Fruit fly (Drosophila melanogaster) whole organism, embryonic: Measurements from ENCODE around the gene CG4953.

Experiments
- ATbp ChIP-seq: fragments of 200-800 bp; sonication (Bioruptor generic); optimal IDR thresholded peaks from 2 replicates; lab custom pipeline; 2017; ENCODE audit warnings: missing biosample characterization, mild to moderate bottlenecking, missing genetic modification characterization, missing genetic modification reagents
- B-H1 ChIP-seq: fragments of 200-800 bp; sonication (Bioruptor generic); IDR thresholded peaks from 3 replicates; pipeline ENCODE4 v1.3.6; 2022; ENCODE audit warnings: missing biosample characterization, missing genetic modification characterization
- CG11560 ChIP-seq: fragments of 200-800 bp; sonication (Bioruptor generic); IDR thresholded peaks from 3 replicates; pipeline ENCODE4 v1.3.6; 2022; ENCODE audit warnings: missing biosample characterization, missing genetic modification characterization
- CG12391 ChIP-seq: fragments of 200-800 bp; sonication (Bioruptor generic); optimal IDR thresholded peaks from 3 replicates; lab custom pipeline; 2018; ENCODE audit warnings: missing biosample characterization, mild to moderate bottlenecking, missing genetic modification characterization, moderate library complexity
- CG14014 ChIP-seq: fragments of 200-800 bp; sonication (Bioruptor generic); IDR thresholded peaks from 2 replicates; pipeline ENCODE4 v1.3.6; 2022; ENCODE audit warnings: missing biosample characterization, missing genetic modification characterization
- CG15269 ChIP-seq: fragments of 200-800 bp; sonication (Bioruptor generic); optimal IDR thresholded peaks from 2 replicates; lab custom pipeline; 2018; ENCODE audit warnings: missing biosample characterization, mild to moderate bottlenecking, missing genetic modification characterization, moderate library complexity
- CG15601 ChIP-seq: fragments of 200-800 bp; sonication (Bioruptor generic); optimal IDR thresholded peaks from 3 replicates; lab custom pipeline; 2019; ENCODE audit warnings: missing biosample characterization, mild to moderate bottlenecking, missing genetic modification characterization, moderate library complexity
- CG1603 ChIP-seq: fragments of 200-800 bp; sonication (Bioruptor generic); optimal IDR thresholded peaks from 2 replicates; lab custom pipeline; 2019; ENCODE audit warnings: missing biosample characterization, mild to moderate bottlenecking, missing genetic modification characterization, moderate library complexity
- CG1647 ChIP-seq: fragments of 200-800 bp; sonication (Bioruptor generic); optimal IDR thresholded peaks from 3 replicates; lab custom pipeline; 2016; ENCODE audit warnings: missing biosample characterization, missing genetic modification characterization
- CG16779 ChIP-seq: fragments of 200-800 bp; sonication (Bioruptor generic); IDR thresholded peaks from 2 replicates; pipeline ENCODE4 v1.3.6; 2022; ENCODE audit warnings: missing biosample characterization, missing genetic modification characterization
- CG17568 ChIP-seq: fragments of 200-800 bp; sonication (Bioruptor generic); optimal IDR thresholded peaks from 2 replicates; lab custom pipeline; 2018; ENCODE audit warnings: missing biosample characterization, mild to moderate bottlenecking, missing genetic modification characterization, moderate library complexity
- CG2712 ChIP-seq: fragments of 200-800 bp; optimal IDR thresholded peaks from 3 replicates; lab custom pipeline; 2019; ENCODE audit warnings: missing biosample characterization, mild to moderate bottlenecking, missing genetic modification characterization, moderate library complexity
- CG30431 ChIP-seq: fragments of 200-800 bp; sonication (Bioruptor generic); optimal IDR thresholded peaks from 2 replicates; lab custom pipeline; 2017; ENCODE audit warnings: missing biosample characterization, missing genetic modification characterization
- CG32532 ChIP-seq: fragments of 200-800 bp; sonication (Bioruptor generic); IDR thresholded peaks from 2 replicates; pipeline ENCODE4 v1.3.6; 2022; ENCODE audit warnings: missing biosample characterization, missing genetic modification characterization
- CG3995 ChIP-seq: fragments of 200-800 bp; sonication (Bioruptor generic); optimal IDR thresholded peaks from 3 replicates; lab custom pipeline; 2016; ENCODE audit warnings: missing biosample characterization, missing genetic modification characterization
- CG8089 ChIP-seq: fragments of 200-800 bp; sonication (Bioruptor generic); optimal IDR thresholded peaks from 3 replicates; lab custom pipeline; 2016; ENCODE audit warnings: missing biosample characterization, missing genetic modification characterization
- CG8388 ChIP-seq: fragments of 200-800 bp; sonication (Bioruptor generic); optimal IDR thresholded peaks from 2 replicates; lab custom pipeline; 2019; ENCODE audit warnings: missing biosample characterization, mild to moderate bottlenecking, missing genetic modification characterization, moderate library complexity
- CG9817 ChIP-seq: fragments of 200-800 bp; sonication (Bioruptor generic); optimal IDR thresholded peaks from 2 replicates; lab custom pipeline; 2018; ENCODE audit warnings: missing biosample characterization, mild to moderate bottlenecking, missing genetic modification characterization, moderate library complexity
- CkIIα-i1 ChIP-seq: fragments of 200-800 bp; sonication (Bioruptor generic); IDR thresholded peaks from 2 replicates; pipeline ENCODE4 v1.3.6; 2022; ENCODE audit warnings: missing biosample characterization, missing genetic modification characterization
- Ets97D ChIP-seq: fragments of 200-800 bp; sonication (Bioruptor generic); optimal IDR thresholded peaks from 3 replicates; lab custom pipeline; 2016; ENCODE audit warnings: missing biosample characterization, missing genetic modification characterization
- HLH4C ChIP-seq: fragments of 200-800 bp; sonication (Bioruptor generic); IDR thresholded peaks from 3 replicates; pipeline ENCODE4 v1.3.6; 2022; ENCODE audit warnings: missing biosample characterization, missing genetic modification characterization; ENCODE audit not compliant: partially characterized antibody
- Hmr ChIP-seq: fragments of 200-800 bp; sonication (Bioruptor generic); optimal IDR thresholded peaks from 3 replicates; lab custom pipeline; 2017; ENCODE audit warnings: mild to moderate bottlenecking, missing biosample characterization, missing genetic modification reagents, missing genetic modification characterization
- MBD-R2 ChIP-seq: fragments of 200-800 bp; sonication (Bioruptor generic); IDR thresholded peaks from 2 replicates; pipeline ENCODE4 v1.3.6; 2022; ENCODE audit warnings: missing biosample characterization, missing genetic modification characterization
- Max ChIP-seq: fragments of 200-800 bp; sonication (Bioruptor generic); optimal IDR thresholded peaks from 2 replicates; lab custom pipeline; 2016; ENCODE audit warnings: missing biosample characterization, mild to moderate bottlenecking, missing genetic modification characterization
- Nf-YA ChIP-seq: fragments of 200-800 bp; sonication (Bioruptor generic); IDR thresholded peaks from 2 replicates; pipeline ENCODE4 v1.3.6; 2022; ENCODE audit warnings: missing biosample characterization, missing genetic modification characterization
- Poxn ChIP-seq: fragments of 200-800 bp; sonication (Bioruptor generic); IDR thresholded peaks from 2 replicates; pipeline ENCODE4 v1.3.6; 2022; ENCODE audit warnings: missing biosample characterization, missing genetic modification characterization
- Side ChIP-seq: fragments of 200-800 bp; sonication (Bioruptor generic); optimal IDR thresholded peaks from 2 replicates; lab custom pipeline; 2016; ENCODE audit warnings: missing biosample characterization, missing genetic modification characterization
- Ssrp ChIP-seq: fragments of 200-800 bp; sonication (Bioruptor generic); optimal IDR thresholded peaks from 2 replicates; lab custom pipeline; 2018; ENCODE audit warnings: missing biosample characterization, mild to moderate bottlenecking, missing genetic modification characterization, moderate library complexity
- Stat92E ChIP-seq, 3 experiments: fragments of >200 bp in 2 of 3; fragments of 200-800 bp in 1 of 3; sonication (Bioruptor generic) in 1 of 3; optimal IDR thresholded peaks; 2 replicates each; lab custom pipeline; 2017 to 2019; ENCODE audit warnings: missing biosample characterization in 3 of 3, missing genetic modification characterization in 3 of 3, mild to moderate bottlenecking in 1 of 3, moderate library complexity in 1 of 3
- dimm ChIP-seq: fragments of 200-800 bp; sonication (Bioruptor generic); IDR thresholded peaks from 2 replicates; pipeline ENCODE4 v1.3.6; 2022; ENCODE audit warnings: missing biosample characterization, missing genetic modification characterization
- en ChIP-seq: fragments of 200-800 bp; sonication (Bioruptor generic); optimal IDR thresholded peaks from 2 replicates; lab custom pipeline; 2016; ENCODE audit warnings: missing biosample characterization, missing genetic modification characterization
- gsb ChIP-seq: fragments of 200-800 bp; sonication (Bioruptor generic); IDR thresholded peaks from 2 replicates; pipeline ENCODE4 v1.3.6; 2022; ENCODE audit warnings: missing biosample characterization, missing genetic modification characterization
- hbn ChIP-seq: fragments of 200-800 bp; sonication (Bioruptor generic); IDR thresholded peaks from 2 replicates; pipeline ENCODE4 v1.3.6; 2022; ENCODE audit warnings: missing biosample characterization, missing genetic modification characterization; ENCODE audit not compliant: partially characterized antibody
- lola ChIP-seq, 3 experiments: fragments of >200 bp in 2 of 3; fragments of 200-800 bp in 1 of 3; sonication (Bioruptor generic) in 1 of 3; optimal IDR thresholded peaks; 2 replicates each; lab custom pipeline; 2017 to 2019; ENCODE audit warnings: missing biosample characterization in 3 of 3, missing genetic modification characterization in 3 of 3, mild to moderate bottlenecking in 1 of 3, moderate library complexity in 1 of 3
- pan ChIP-seq, 4 experiments: fragments of >200 bp in 3 of 4; fragments of 200-800 bp in 1 of 4; sonication (Bioruptor generic) in 1 of 4; optimal IDR thresholded peaks in 3 of 4; IDR thresholded peaks in 1 of 4; 2 replicates each; pipeline versions ENCODE4 v1.3.6 to Lab custom; 2017 to 2022; ENCODE audit warnings: missing biosample characterization in 2 of 4, missing genetic modification characterization in 2 of 4, mixed read lengths in 1 of 4
- peb ChIP-seq: fragments of 200-800 bp; sonication (Bioruptor generic); IDR thresholded peaks from 2 replicates; pipeline ENCODE4 v1.3.6; 2022; ENCODE audit warnings: missing biosample characterization, missing genetic modification characterization
- prd ChIP-seq, 3 experiments: fragments of >200 bp in 2 of 3; fragments of 200-800 bp in 1 of 3; sonication (Bioruptor generic) in 1 of 3; optimal IDR thresholded peaks in 2 of 3; IDR thresholded peaks in 1 of 3; 2 replicates in 2 of 3; 3 replicates in 1 of 3; pipeline versions ENCODE4 v1.3.6 to Lab custom; 2017 to 2022; ENCODE audit warnings: missing biosample characterization in 1 of 3, missing genetic modification characterization in 1 of 3
- rib ChIP-seq: fragments of 200-800 bp; sonication (Bioruptor generic); IDR thresholded peaks from 2 replicates; pipeline ENCODE4 v1.3.6; 2022; ENCODE audit warnings: missing biosample characterization, missing genetic modification characterization
- row ChIP-seq: fragments of 200-800 bp; sonication (Bioruptor generic); IDR thresholded peaks from 3 replicates; pipeline ENCODE4 v1.3.6; 2022; ENCODE audit warnings: missing biosample characterization, missing genetic modification characterization
- sens ChIP-seq: fragments of 200-800 bp; sonication (Bioruptor generic); peaks from one replicate; lab custom pipeline; 2016; ENCODE audit warnings: missing biosample characterization, missing genetic modification characterization
- sqz ChIP-seq: fragments of 200-800 bp; sonication (Bioruptor generic); optimal IDR thresholded peaks from 3 replicates; lab custom pipeline; 2018; ENCODE audit warnings: missing biosample characterization, mild to moderate bottlenecking, missing genetic modification characterization
- ssp ChIP-seq: fragments of 200-800 bp; sonication (Bioruptor generic); IDR thresholded peaks from 2 replicates; pipeline ENCODE4 v1.3.6; 2022; ENCODE audit warnings: missing biosample characterization, missing genetic modification characterization
- sug ChIP-seq: fragments of 200-800 bp; optimal IDR thresholded peaks from 2 replicates; lab custom pipeline; 2019; ENCODE audit warnings: missing biosample characterization, mild to moderate bottlenecking, missing genetic modification characterization, moderate library complexity
- unc-4 ChIP-seq: fragments of 200-800 bp; sonication (Bioruptor generic); IDR thresholded peaks from 2 replicates; pipeline ENCODE4 v1.3.6; 2022; ENCODE audit warnings: missing biosample characterization, missing genetic modification characterization; ENCODE audit not compliant: partially characterized antibody
- unpg ChIP-seq: fragments of 200-800 bp; sonication (Bioruptor generic); optimal IDR thresholded peaks from 3 replicates; lab custom pipeline; 2018; ENCODE audit warnings: missing biosample characterization, mild to moderate bottlenecking, missing genetic modification characterization, moderate library complexity
- vfl ChIP-seq: fragments of 200-800 bp; sonication (Bioruptor generic); optimal IDR thresholded peaks from 2 replicates; lab custom pipeline; 2016; ENCODE audit warnings: missing biosample characterization, missing genetic modification characterization
- zen2 ChIP-seq: fragments of 200-800 bp; sonication (Bioruptor generic); IDR thresholded peaks from 3 replicates; pipeline ENCODE4 v1.3.6; 2022; ENCODE audit warnings: missing biosample characterization, missing genetic modification characterization; ENCODE audit not compliant: partially characterized antibody

Gene CG4953

DNA sequence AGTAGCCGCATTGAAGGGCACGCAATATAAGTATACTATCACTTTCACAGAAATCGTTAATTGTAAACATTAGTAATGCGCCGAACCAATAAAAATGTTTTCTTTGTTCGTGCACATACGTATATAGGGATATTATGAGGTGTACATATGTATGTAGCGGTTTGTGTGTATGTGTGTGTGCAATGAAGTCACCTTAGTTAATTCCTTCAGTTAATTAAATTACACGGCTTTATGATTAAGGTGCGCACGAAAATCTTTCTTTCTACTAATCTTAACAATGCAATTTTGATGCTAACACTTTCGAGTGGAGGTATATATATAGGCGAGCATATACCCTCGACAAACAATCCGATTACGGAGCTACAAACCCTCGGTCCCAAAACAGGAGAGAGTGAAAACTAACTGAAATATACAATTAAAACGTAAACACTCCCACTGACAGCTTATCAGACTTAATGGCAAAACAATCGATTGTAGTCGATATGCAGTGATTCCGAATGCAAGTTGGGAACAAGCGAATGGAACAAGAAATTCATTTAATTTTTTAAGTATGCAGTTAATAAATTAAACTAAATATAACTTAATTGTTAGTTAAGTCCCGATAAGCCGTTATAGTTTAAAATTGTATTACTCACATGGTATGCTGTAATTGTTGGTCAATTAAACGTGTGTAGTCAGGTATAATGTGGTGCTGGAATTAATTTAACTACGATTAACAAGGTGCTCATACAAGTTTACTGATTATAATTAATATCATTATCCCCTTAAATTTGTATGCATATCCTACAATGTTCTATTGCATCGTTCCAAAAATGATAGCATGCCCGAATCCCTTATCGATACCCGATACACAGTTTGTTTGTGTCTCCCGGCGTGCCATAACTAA is 45.8 kb upstream of the CG4953 start, which contains the start of the genes Npc1a and Prosalpha6 (continued):
- TF ChIP-seq prd (optimal IDR thresholded peaks at IDR 0.05; lab: Kevin White, UChicago) (no peak), prd (GFP tag; IDR thresholded peaks at IDR 0.05; lab: Robert Waterston, UW) (no peak), sug (peak; percentile 7), CG8388 (GFP tag; lab: Kevin White, UChicago) (no peak), Nf-YA (GFP tag; lab: Robert Waterston, UW) (no peak), CG32532 (GFP tag; lab: Robert Waterston, UW) (no peak), CG8089 (GFP tag; lab: Kevin White, UChicago) (no peak), lola (GFP tag; optimal IDR thresholded peaks at IDR 0.05; lab: Kevin White, UChicago) (peak in 1 of 3 experiments; percentile 31), CG1647 (GFP tag; lab: Kevin White, UChicago) (no peak), Hmr (GFP tag; lab: Kevin White, UChicago) (no peak), CG14014 (no peak), rib (no peak), sens (GFP tag; lab: Kevin White, UChicago) (peak; percentile 77), HLH4C (peak; percentile 66; the same call in 2 of the 3 replicates), CG16779 (GFP tag; lab: Robert Waterston, UW) (no peak), B-H1 (GFP tag; lab: Robert Waterston, UW) (no peak), MBD-R2 (GFP tag; lab: Robert Waterston, UW) (no peak), CG17568 (GFP tag; lab: Kevin White, UChicago) (no peak), pan (optimal IDR thresholded peaks at IDR 0.05; lab: Kevin White, UChicago) (no peak), pan (GFP tag; optimal IDR thresholded peaks at IDR 0.05 in 1 of 2, IDR thresholded peaks at IDR 0.05 in 1 of 2) (no peak), CG12391 (tag; lab: Kevin White, UChicago) (peak; percentile 55), ssp (GFP tag; lab: Robert Waterston, UW) (peak; percentile 68), en (no peak), Ets97D (peak; percentile 68), unc-4 (GFP tag; lab: Robert Waterston, UW) (peak; percentile 67), CG30431 (GFP tag; lab: Kevin White, UChicago) (no peak), CG9817 (no peak), hbn (GFP tag; lab: Robert Waterston, UW) (peak; percentile 54), CG15269 (tag; lab: Kevin White, UChicago) (no peak), dimm (GFP tag; lab: Robert Waterston, UW) (no peak), Poxn (no peak), row (GFP tag; lab: Robert Waterston, UW) (peak; percentile 71), CG15601 (no peak), unpg (GFP tag; lab: Kevin White, UChicago) (no peak), CG1603 (tag; lab: Kevin White, UChicago) (peak; percentile 100), peb (GFP tag; lab: Robert Waterston, UW) (no peak), sqz (GFP tag; lab: Kevin White, UChicago) (no peak), CkIIα-i1 (GFP tag; lab: Robert Waterston, UW) (no peak), Side (no peak), gsb (GFP tag; lab: Robert Waterston, UW) (no peak), Max (GFP tag; lab: Kevin White, UChicago) (peak; percentile 43), Stat92E (GFP tag; optimal IDR thresholded peaks at IDR 0.05; lab: Kevin White, UChicago) (no peak), Ssrp (no peak), zen2 (no peak; the same call in 2 of the 3 replicates), CG11560 (tag; lab: Robert Waterston, UW) (peak; percentile 91; the same call in 2 of the 3 replicates), CG3995 (peak; percentile 27), CG2712 (tag; lab: Kevin White, UChicago) (peak; percentile 51), vfl (no peak), ATbp (GFP tag; lab: Kevin White, UChicago) (no peak)
